Worm (Caenorhabditis elegans): ENCODE measurements around the gene tag-244.

tag-244 gene

DNA sequence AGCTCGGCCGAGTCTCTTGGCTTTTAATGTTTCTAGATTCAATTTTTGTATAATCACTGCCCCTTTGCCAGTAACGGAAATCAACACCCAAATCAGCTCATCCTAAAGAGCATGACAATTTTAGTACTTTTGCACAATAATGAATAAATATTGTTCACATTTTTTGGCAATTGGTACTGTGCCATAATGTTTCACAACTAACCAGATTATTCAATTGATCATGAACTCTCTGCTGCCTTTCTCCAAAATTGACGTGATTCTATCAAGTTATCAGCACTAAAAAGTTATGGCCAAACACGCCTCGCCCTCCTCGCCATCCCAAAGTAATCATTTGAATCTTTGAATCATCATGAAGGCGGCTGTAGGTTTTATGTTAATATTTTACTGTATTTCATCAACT lies 11.2 kb downstream of the tag-244 start, which contains the start of gene hpo-6:
TSS of gene hpo-6 (plus strand) at position 301 of the 400 bp plus-strand sequence.
- TF ChIP-seq flt-1 (GFP tag; IDR thresholded peaks at IDR 0.05): no peak
- TF ChIP-seq cog-1 (tag; optimal IDR thresholded peaks at IDR 0.05): no peak
- TF ChIP-seq med-1 (GFP tag; optimal IDR thresholded peaks at IDR 0.05; ENCODE audit: insufficient read depth): no peak
- no peak for TF ChIP-seq ref-1 (GFP tag; conservative IDR thresholded peaks at IDR 0.05)
- no peak for TF ChIP-seq T22C8.4 (GFP tag; IDR thresholded peaks at IDR 0.05)
- no peak for TF ChIP-seq ztf-29 (GFP tag; IDR thresholded peaks at IDR 0.05)
- no peak for TF ChIP-seq ztf-23 (GFP tag; IDR thresholded peaks at IDR 0.05)
- TF ChIP-seq tab-1 (GFP tag; IDR thresholded peaks at IDR 0.05): no peak
- no peak for TF ChIP-seq klf-2 (GFP tag; conservative IDR thresholded peaks at IDR 0.05)

ce11 chrIV:1563476-1564131 lies 12.9 kb downstream of the tag-244 start, which contains the start of gene Y41D4B.15:
TSS of gene Y41D4B.15 (plus strand) at chrIV:1564081.
- TF ChIP-seq ztf-29 (GFP tag; IDR thresholded peaks at IDR 0.05) (no peak), T22C8.4 (GFP tag; IDR thresholded peaks at IDR 0.05) (no peak), cog-1 (tag; optimal IDR thresholded peaks at IDR 0.05) (no peak), med-1 (GFP tag; optimal IDR thresholded peaks at IDR 0.05; ENCODE audit: insufficient read depth) (no peak), ztf-23 (GFP tag; IDR thresholded peaks at IDR 0.05) (no peak), flt-1 (GFP tag; IDR thresholded peaks at IDR 0.05) (no peak), tab-1 (GFP tag; IDR thresholded peaks at IDR 0.05) (no peak), klf-2 (GFP tag; conservative IDR thresholded peaks at IDR 0.05) (no peak), ref-1 (GFP tag; conservative IDR thresholded peaks at IDR 0.05) (no peak)

- no peak for TF ChIP-seq med-1 (GFP tag; optimal IDR thresholded peaks at IDR 0.05; ENCODE audit: insufficient read depth)
- no peak for TF ChIP-seq ztf-29 (GFP tag; IDR thresholded peaks at IDR 0.05)
- no peak for TF ChIP-seq klf-2 (GFP tag; conservative IDR thresholded peaks at IDR 0.05)
- TF ChIP-seq T22C8.4 (GFP tag; IDR thresholded peaks at IDR 0.05): no peak
- TF ChIP-seq cog-1 (tag; optimal IDR thresholded peaks at IDR 0.05): no peak
- no peak for TF ChIP-seq ztf-23 (GFP tag; IDR thresholded peaks at IDR 0.05)
- TF ChIP-seq tab-1 (GFP tag; IDR thresholded peaks at IDR 0.05): no peak
- TF ChIP-seq ref-1 (GFP tag; conservative IDR thresholded peaks at IDR 0.05): no peak
- TF ChIP-seq flt-1 (GFP tag; IDR thresholded peaks at IDR 0.05): no peak
Measured at ce11 chrIV:1565725-1566124, 15.0 kb downstream of the tag-244 start.

DNA sequence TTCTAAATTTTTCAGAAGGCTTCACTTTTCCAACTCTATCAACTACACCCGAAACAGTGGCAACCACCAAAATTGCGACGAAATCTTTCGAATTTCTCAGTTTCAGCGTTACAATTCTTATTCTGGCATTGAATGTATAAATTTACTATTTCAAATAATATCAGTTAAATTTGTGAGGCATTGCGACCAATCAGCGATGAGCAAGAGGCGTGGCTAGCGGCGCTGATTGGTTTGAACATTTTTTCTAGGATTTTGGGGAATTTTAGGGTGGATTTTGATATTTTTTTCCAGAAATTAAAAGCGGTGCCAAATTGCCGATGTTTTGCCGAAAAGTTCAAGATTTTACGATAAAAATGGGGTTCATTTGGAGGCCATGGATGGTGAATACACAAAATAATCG lies 16.9 kb downstream of the tag-244 start:
- TF ChIP-seq cog-1 (tag; optimal IDR thresholded peaks at IDR 0.05) (no peak), ztf-23 (GFP tag; IDR thresholded peaks at IDR 0.05) (no peak), ztf-29 (GFP tag; IDR thresholded peaks at IDR 0.05) (no peak), T22C8.4 (GFP tag; IDR thresholded peaks at IDR 0.05) (no peak), klf-2 (GFP tag; conservative IDR thresholded peaks at IDR 0.05) (no peak), ref-1 (GFP tag; conservative IDR thresholded peaks at IDR 0.05) (no peak), tab-1 (GFP tag; IDR thresholded peaks at IDR 0.05) (no peak), med-1 (GFP tag; optimal IDR thresholded peaks at IDR 0.05; ENCODE audit: insufficient read depth) (no peak)

- TF ChIP-seq flt-1 (GFP tag; IDR thresholded peaks at IDR 0.05): no peak
- no peak for TF ChIP-seq klf-2 (GFP tag; conservative IDR thresholded peaks at IDR 0.05)
- TF ChIP-seq ztf-29 (GFP tag; IDR thresholded peaks at IDR 0.05): no peak
- TF ChIP-seq ztf-23 (GFP tag; IDR thresholded peaks at IDR 0.05): no peak
- TF ChIP-seq T22C8.4 (GFP tag; IDR thresholded peaks at IDR 0.05): no peak
- TF ChIP-seq tab-1 (GFP tag; IDR thresholded peaks at IDR 0.05): no peak
- no peak for TF ChIP-seq cog-1 (tag; optimal IDR thresholded peaks at IDR 0.05)
- TF ChIP-seq med-1 (GFP tag; optimal IDR thresholded peaks at IDR 0.05; ENCODE audit: insufficient read depth): no peak
- no peak for TF ChIP-seq ref-1 (GFP tag; conservative IDR thresholded peaks at IDR 0.05)
Measured at ce11 chrIV:1576731-1577130, 26.1 kb downstream of the tag-244 start, which contains the start of gene Y41D4B.14. TSS of gene Y41D4B.14 (plus strand) at chrIV:1577031.

ce11 chrIV:1595802-1596201 lies 45.1 kb downstream of the tag-244 start, which contains the start of gene npp-8:
TSS of gene npp-8 (minus strand) at chrIV:1595824.
- TF ChIP-seq med-1 (GFP tag; optimal IDR thresholded peaks at IDR 0.05; ENCODE audit: insufficient read depth): peak; percentile 79
- peak; percentile 81 for TF ChIP-seq tab-1 (GFP tag; IDR thresholded peaks at IDR 0.05)
- no peak for TF ChIP-seq ztf-29 (GFP tag; IDR thresholded peaks at IDR 0.05)
- peak; percentile 65; the same call in 1 of the 2 replicates for TF ChIP-seq T22C8.4 (GFP tag; IDR thresholded peaks at IDR 0.05)
- peak; percentile 93 for TF ChIP-seq ztf-23 (GFP tag; IDR thresholded peaks at IDR 0.05)
- TF ChIP-seq klf-2 (GFP tag; conservative IDR thresholded peaks at IDR 0.05): peak; percentile 85
- TF ChIP-seq ref-1 (GFP tag; conservative IDR thresholded peaks at IDR 0.05): peak; percentile 67
- peak; percentile 73 for TF ChIP-seq cog-1 (tag; optimal IDR thresholded peaks at IDR 0.05)
- peak; percentile 90 for TF ChIP-seq flt-1 (GFP tag; IDR thresholded peaks at IDR 0.05)

- TF ChIP-seq tab-1 (GFP tag; IDR thresholded peaks at IDR 0.05) (no peak), ztf-23 (GFP tag; IDR thresholded peaks at IDR 0.05) (no peak), cog-1 (tag; optimal IDR thresholded peaks at IDR 0.05) (no peak), ref-1 (GFP tag; conservative IDR thresholded peaks at IDR 0.05) (no peak)
Measured at ce11 chrIV:1597018-1597417, 46.3 kb downstream of the tag-244 start, which contains the start of gene ced-2. TSS of gene ced-2 (plus strand) at chrIV:1597318.

DNA sequence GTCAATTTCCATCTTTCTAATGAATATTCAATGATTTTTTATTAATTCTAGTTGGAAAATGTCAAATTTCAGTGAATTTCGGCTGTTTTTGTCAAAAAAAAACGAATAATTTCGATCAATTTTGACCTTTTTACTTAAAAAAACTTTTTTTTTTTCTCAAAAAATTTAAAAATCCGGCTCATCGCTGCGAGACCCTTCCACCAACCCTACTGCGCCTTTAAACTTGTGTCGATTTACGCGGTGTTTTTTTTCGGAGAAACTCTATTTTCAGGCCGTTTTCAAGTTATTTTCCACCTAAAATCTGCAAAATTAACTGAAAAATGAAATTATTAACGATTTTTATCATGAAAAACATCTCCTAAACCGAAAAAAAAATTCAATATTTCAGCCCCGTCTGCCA lies 50.1 kb downstream of the tag-244 start:
- TF ChIP-seq T22C8.4 (GFP tag; IDR thresholded peaks at IDR 0.05) (no peak), med-1 (GFP tag; optimal IDR thresholded peaks at IDR 0.05; ENCODE audit: insufficient read depth) (no peak), klf-2 (GFP tag; conservative IDR thresholded peaks at IDR 0.05) (no peak), flt-1 (GFP tag; IDR thresholded peaks at IDR 0.05) (no peak), ref-1 (GFP tag; conservative IDR thresholded peaks at IDR 0.05) (no peak), tab-1 (GFP tag; IDR thresholded peaks at IDR 0.05) (no peak), ztf-23 (GFP tag; IDR thresholded peaks at IDR 0.05) (no peak), ztf-29 (GFP tag; IDR thresholded peaks at IDR 0.05) (no peak), cog-1 (tag; optimal IDR thresholded peaks at IDR 0.05) (no peak)

ce11 chrIV:1601357-1601756 lies 50.7 kb downstream of the tag-244 start, which contains the start of gene set-23:
TSS of gene set-23 (plus strand) at chrIV:1601657.
- TF ChIP-seq med-1 (GFP tag; optimal IDR thresholded peaks at IDR 0.05; ENCODE audit: insufficient read depth) (no peak), ref-1 (GFP tag; conservative IDR thresholded peaks at IDR 0.05) (no peak), tab-1 (GFP tag; IDR thresholded peaks at IDR 0.05) (no peak), T22C8.4 (GFP tag; IDR thresholded peaks at IDR 0.05) (no peak)

All from whole organism, midembryonic.